Worm (Caenorhabditis elegans): ENCODE data around the gene upb-1.

DNA sequence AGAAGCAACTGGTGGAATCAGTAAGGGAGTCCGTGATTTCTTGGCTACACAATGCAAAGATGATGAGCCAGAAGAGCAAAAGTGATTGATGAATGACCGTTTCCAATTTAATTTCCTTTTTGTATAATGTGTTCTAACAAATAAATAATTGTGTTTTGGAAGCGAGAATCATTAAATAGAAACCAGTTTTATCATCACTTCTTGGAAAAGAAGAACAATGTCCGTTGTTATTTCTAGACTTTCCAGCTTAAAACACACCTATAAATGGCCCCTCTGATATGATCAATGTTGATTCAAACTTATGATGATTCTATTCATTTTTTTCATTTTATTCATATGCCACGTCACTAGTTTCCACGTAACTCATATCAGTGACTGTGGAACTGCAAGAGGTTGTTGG is 16.2 kb upstream of the upb-1 start, which contains the start of gene C29F5.8:
- TF ChIP-seq nhr-12 (tag; optimal IDR thresholded peaks at IDR 0.05) (no peak), lsy-2 (tag; optimal IDR thresholded peaks at IDR 0.05) (no peak), cnd-1 (tag; optimal IDR thresholded peaks at IDR 0.05) (no peak), nhr-237 (tag; optimal IDR thresholded peaks at IDR 0.05) (no peak), pha-4 (tag; optimal IDR thresholded peaks at IDR 0.05) (no peak), blmp-1 (tag; optimal IDR thresholded peaks at IDR 0.05) (no peak), mls-2 (tag; optimal IDR thresholded peaks at IDR 0.05) (no peak), tbx-8 (GFP tag; optimal IDR thresholded peaks at IDR 0.05) (no peak), nhr-76 (tag; optimal IDR thresholded peaks at IDR 0.05) (no peak), ceh-39 (tag; optimal IDR thresholded peaks at IDR 0.05) (no peak), nhr-28 (tag; optimal IDR thresholded peaks at IDR 0.05) (no peak), sem-2 (GFP tag; optimal IDR thresholded peaks at IDR 0.05) (no peak), unc-62 (GFP tag; optimal IDR thresholded peaks at IDR 0.05) (no peak), ztf-11 (tag; optimal IDR thresholded peaks at IDR 0.05) (no peak)
